Worm (Caenorhabditis elegans): Measurements from ENCODE around the gene dpm-3.

DNA sequence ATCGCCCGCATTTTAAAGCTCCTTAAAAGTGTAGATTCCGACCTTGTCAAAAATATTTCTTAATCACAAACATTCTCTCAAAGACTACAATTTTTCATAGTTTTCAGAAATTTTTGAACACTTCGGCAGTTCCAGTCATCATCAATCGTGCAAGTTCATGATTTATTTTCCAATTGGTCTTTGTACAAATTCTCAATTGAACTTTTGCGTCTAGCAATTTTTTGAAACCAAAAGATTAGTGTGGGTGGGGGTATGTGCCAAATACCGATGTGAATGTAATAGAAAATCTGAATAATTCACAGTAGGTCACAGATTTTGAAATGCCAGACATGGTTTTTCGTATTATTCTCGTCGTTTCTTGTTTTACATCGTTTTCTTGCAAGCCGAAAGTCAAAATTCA is 47.0 kb downstream of the dpm-3 start, which contains the start of gene clec-185:
- no peak for TF ChIP-seq W03F9.2 (tag; optimal IDR thresholded peaks at IDR 0.05)
- TF ChIP-seq him-1 (tag; optimal IDR thresholded peaks at IDR 0.05): no peak
- no peak for TF ChIP-seq dao-5 (tag; optimal IDR thresholded peaks at IDR 0.05)

Data from whole organism, L4/young adult.